Fruit fly (Drosophila melanogaster) whole organism, embryonic: Measurements from ENCODE around the gene dpr14.

Experiments used
- ATbp ChIP-seq: fragments of 200-800 bp; sonication (Bioruptor generic); optimal IDR thresholded peaks from 2 replicates; lab custom pipeline; 2017; ENCODE audit warnings: missing biosample characterization, mild to moderate bottlenecking, missing genetic modification characterization, missing genetic modification reagents
- Abd-B ChIP-seq: fragments of 200-800 bp; sonication (Bioruptor generic); optimal IDR thresholded peaks from 2 replicates; lab custom pipeline; 2018; ENCODE audit warnings: missing biosample characterization, mild to moderate bottlenecking, missing genetic modification characterization, moderate library complexity
- Adf1 ChIP-seq: fragments of 200-800 bp; sonication (Bioruptor generic); IDR thresholded peaks from 2 replicates; pipeline ENCODE4 v1.3.6; 2022; ENCODE audit warnings: missing biosample characterization, missing genetic modification characterization
- Antp ChIP-seq: fragments of 200-800 bp; sonication (Bioruptor generic); optimal IDR thresholded peaks from 3 replicates; lab custom pipeline; 2016; ENCODE audit warnings: missing biosample characterization, missing genetic modification characterization
- Bteb2 ChIP-seq: fragments of 200-800 bp; sonication (Bioruptor generic); optimal IDR thresholded peaks from 2 replicates; lab custom pipeline; 2016; ENCODE audit warnings: missing biosample characterization, missing genetic modification characterization
- CG10147 ChIP-seq: fragments of 200-800 bp; sonication (Bioruptor generic); optimal IDR thresholded peaks from 2 replicates; lab custom pipeline; 2019; ENCODE audit warnings: missing biosample characterization, mild to moderate bottlenecking, missing genetic modification characterization, moderate library complexity
- CG12104 ChIP-seq: fragments of 200-800 bp; sonication (Bioruptor generic); optimal IDR thresholded peaks from 3 replicates; lab custom pipeline; 2016; ENCODE audit warnings: missing biosample characterization, missing genetic modification characterization
- CG15073 ChIP-seq: fragments of 200-800 bp; sonication (Bioruptor generic); optimal IDR thresholded peaks from 2 replicates; lab custom pipeline; 2016; ENCODE audit warnings: missing biosample characterization, missing genetic modification characterization
- CG17829 ChIP-seq: fragments of 200-800 bp; optimal IDR thresholded peaks from 2 replicates; lab custom pipeline; 2019; ENCODE audit warnings: missing biosample characterization, mild to moderate bottlenecking, missing genetic modification characterization, moderate library complexity
- CG1792 ChIP-seq: fragments of 200-800 bp; sonication (Bioruptor generic); optimal IDR thresholded peaks from 2 replicates; lab custom pipeline; 2016; ENCODE audit warnings: missing biosample characterization, missing genetic modification characterization
- CG18262 ChIP-seq: fragments of 200-800 bp; optimal IDR thresholded peaks from 3 replicates; lab custom pipeline; 2019; ENCODE audit warnings: missing biosample characterization, mild to moderate bottlenecking, missing genetic modification characterization, moderate library complexity
- CG31365 ChIP-seq: fragments of 200-800 bp; sonication (Bioruptor generic); optimal IDR thresholded peaks from 2 replicates; lab custom pipeline; 2018; ENCODE audit warnings: missing biosample characterization, mild to moderate bottlenecking, missing genetic modification characterization
- CG31441 ChIP-seq: fragments of 200-800 bp; sonication (Bioruptor generic); IDR thresholded peaks from 2 replicates; pipeline ENCODE4 v1.3.6; 2022; ENCODE audit warnings: missing biosample characterization, missing genetic modification characterization
- CG33213 ChIP-seq: fragments of 200-800 bp; sonication (Bioruptor generic); optimal IDR thresholded peaks from 3 replicates; lab custom pipeline; 2016; ENCODE audit warnings: missing biosample characterization, missing genetic modification characterization
- CG3995 ChIP-seq: fragments of 200-800 bp; sonication (Bioruptor generic); optimal IDR thresholded peaks from 3 replicates; lab custom pipeline; 2016; ENCODE audit warnings: missing biosample characterization, missing genetic modification characterization
- CG4282 ChIP-seq: fragments of 200-800 bp; sonication (Bioruptor generic); optimal IDR thresholded peaks from 2 replicates; lab custom pipeline; 2016; ENCODE audit warnings: missing biosample characterization, missing genetic modification characterization
- CG4328 ChIP-seq: fragments of 200-800 bp; sonication (Bioruptor generic); optimal IDR thresholded peaks from 3 replicates; lab custom pipeline; 2017; ENCODE audit warnings: missing biosample characterization, missing genetic modification reagents, missing genetic modification characterization
- CG4707 ChIP-seq: fragments of 200-800 bp; sonication (Bioruptor generic); optimal IDR thresholded peaks from 2 replicates; lab custom pipeline; 2018; ENCODE audit warnings: missing biosample characterization, mild to moderate bottlenecking, missing genetic modification characterization, moderate library complexity
- CG4854 ChIP-seq: fragments of 200-800 bp; sonication (Bioruptor generic); optimal IDR thresholded peaks from 2 replicates; lab custom pipeline; 2016; ENCODE audit warnings: missing biosample characterization, missing genetic modification characterization, inconsistent platforms
- CG5245 ChIP-seq: fragments of 200-800 bp; sonication (Bioruptor generic); optimal IDR thresholded peaks from 3 replicates; lab custom pipeline; 2016; ENCODE audit warnings: missing biosample characterization, missing genetic modification characterization
- CG6254 ChIP-seq: fragments of 200-800 bp; sonication (Bioruptor generic); optimal IDR thresholded peaks from 3 replicates; lab custom pipeline; 2017; ENCODE audit warnings: mild to moderate bottlenecking, missing biosample characterization, missing genetic modification reagents, missing genetic modification characterization
- CG7271 ChIP-seq: fragments of 200-800 bp; sonication (Bioruptor generic); optimal IDR thresholded peaks from 2 replicates; lab custom pipeline; 2018; ENCODE audit warnings: missing biosample characterization, mild to moderate bottlenecking, missing genetic modification characterization, moderate library complexity
- CG7987 ChIP-seq: fragments of 200-800 bp; sonication (Bioruptor generic); optimal IDR thresholded peaks from 2 replicates; lab custom pipeline; 2018; ENCODE audit warnings: missing biosample characterization, mild to moderate bottlenecking, missing genetic modification characterization, moderate library complexity
- CG9817 ChIP-seq: fragments of 200-800 bp; sonication (Bioruptor generic); optimal IDR thresholded peaks from 2 replicates; lab custom pipeline; 2018; ENCODE audit warnings: missing biosample characterization, mild to moderate bottlenecking, missing genetic modification characterization, moderate library complexity
- CrebB ChIP-seq: fragments of 200-800 bp; sonication (Bioruptor generic); optimal IDR thresholded peaks from 3 replicates; lab custom pipeline; 2018; ENCODE audit warnings: missing biosample characterization, mild to moderate bottlenecking, missing genetic modification characterization
- D19A ChIP-seq: fragments of 200-800 bp; optimal IDR thresholded peaks from 3 replicates; lab custom pipeline; 2019; ENCODE audit warnings: missing biosample characterization, mild to moderate bottlenecking, missing genetic modification characterization, moderate library complexity
- Dref ChIP-seq: fragments of 200-800 bp; sonication (Bioruptor generic); IDR thresholded peaks from 2 replicates; pipeline ENCODE4 v1.3.6; 2022; ENCODE audit warnings: missing biosample characterization, missing genetic modification characterization
- HHEX ChIP-seq: fragments of 200-800 bp; sonication (Bioruptor generic); optimal IDR thresholded peaks from 3 replicates; lab custom pipeline; 2017; ENCODE audit warnings: missing biosample characterization, mild to moderate bottlenecking, missing genetic modification characterization, missing genetic modification reagents
- Lpt ChIP-seq: fragments of >200 bp; optimal IDR thresholded peaks from 2 replicates; lab custom pipeline; 2018; ENCODE audit warnings: missing biosample characterization, missing genetic modification characterization
- MTF-1 ChIP-seq: fragments of 200-800 bp; sonication (Bioruptor generic); optimal IDR thresholded peaks from 2 replicates; lab custom pipeline; 2018; ENCODE audit warnings: missing biosample characterization, mild to moderate bottlenecking, missing genetic modification characterization, borderline replicate concordance
- Mad ChIP-seq: fragments of 200-800 bp; sonication (Bioruptor generic); optimal IDR thresholded peaks from 2 replicates; lab custom pipeline; 2016; ENCODE audit warnings: missing biosample characterization, missing genetic modification characterization
- Oaz ChIP-seq: fragments of 200-800 bp; sonication (Bioruptor generic); IDR thresholded peaks from 2 replicates; pipeline ENCODE4 v1.3.6; 2022; ENCODE audit warnings: missing biosample characterization, missing genetic modification characterization
- Ptx1 ChIP-seq: fragments of 200-800 bp; sonication (Bioruptor generic); IDR thresholded peaks from 2 replicates; pipeline ENCODE4 v1.3.6; 2022; ENCODE audit warnings: missing biosample characterization, missing genetic modification characterization
- Trl ChIP-seq, 3 experiments: fragments of >200 bp in 2 of 3; fragments of 200-800 bp in 1 of 3; sonication (Bioruptor generic) in 1 of 3; optimal IDR thresholded peaks; 2 replicates in 1 of 3; 3 replicates in 2 of 3; lab custom pipeline; 2016 to 2017; ENCODE audit warnings: missing biosample characterization in 1 of 3, missing genetic modification characterization in 1 of 3
- al ChIP-seq: fragments of 200-800 bp; sonication (Bioruptor generic); IDR thresholded peaks from 2 replicates; pipeline ENCODE4 v1.3.6; 2022; ENCODE audit warnings: missing biosample characterization, missing genetic modification characterization
- croc ChIP-seq: fragments of 200-800 bp; sonication (Bioruptor generic); conservative IDR thresholded peaks from 3 replicates; pipeline ENCODE4 v1.3.6; 2022; ENCODE audit warnings: missing biosample characterization, missing genetic modification characterization
- dimm ChIP-seq: fragments of 200-800 bp; sonication (Bioruptor generic); IDR thresholded peaks from 2 replicates; pipeline ENCODE4 v1.3.6; 2022; ENCODE audit warnings: missing biosample characterization, missing genetic modification characterization
- esg ChIP-seq: fragments of 200-800 bp; sonication (Bioruptor generic); conservative IDR thresholded peaks from 2 replicates; pipeline ENCODE4 v1.3.6; 2022; ENCODE audit warnings: missing biosample characterization, missing genetic modification characterization
- her ChIP-seq: fragments of 200-800 bp; sonication (Bioruptor generic); optimal IDR thresholded peaks from 2 replicates; lab custom pipeline; 2016; ENCODE audit warnings: missing biosample characterization, missing genetic modification characterization
- inv ChIP-seq: fragments of 200-800 bp; sonication (Bioruptor generic); IDR thresholded peaks from 2 replicates; pipeline ENCODE4 v1.3.6; 2022; ENCODE audit warnings: missing biosample characterization, missing genetic modification characterization; ENCODE audit not compliant: partially characterized antibody
- mld ChIP-seq: fragments of 200-800 bp; sonication (Bioruptor generic); IDR thresholded peaks from 3 replicates; pipeline ENCODE4 v1.3.6; 2022; ENCODE audit warnings: missing biosample characterization, missing genetic modification characterization; ENCODE audit not compliant: partially characterized antibody
- pfk ChIP-seq: fragments of 200-800 bp; sonication (Bioruptor generic); optimal IDR thresholded peaks from 2 replicates; lab custom pipeline; 2018; ENCODE audit warnings: missing biosample characterization, mild to moderate bottlenecking, missing genetic modification characterization, moderate library complexity
- pho ChIP-seq: fragments of 200-800 bp; sonication (Bioruptor generic); optimal IDR thresholded peaks from 2 replicates; lab custom pipeline; 2016; ENCODE audit warnings: missing biosample characterization, missing genetic modification characterization
- phol ChIP-seq: fragments of 200-800 bp; sonication (Bioruptor generic); optimal IDR thresholded peaks from 3 replicates; lab custom pipeline; 2018; ENCODE audit warnings: missing biosample characterization, mild to moderate bottlenecking, missing genetic modification characterization, moderate library complexity
- schlank ChIP-seq: fragments of 200-800 bp; sonication (Bioruptor generic); optimal IDR thresholded peaks from 2 replicates; lab custom pipeline; 2018; ENCODE audit warnings: missing biosample characterization, mild to moderate bottlenecking, missing genetic modification characterization
- stwl ChIP-seq: fragments of 200-800 bp; sonication (Bioruptor generic); optimal IDR thresholded peaks from 3 replicates; lab custom pipeline; 2018; ENCODE audit warnings: missing biosample characterization, mild to moderate bottlenecking, missing genetic modification characterization, moderate library complexity
- toy ChIP-seq: fragments of 200-800 bp; sonication (Bioruptor generic); IDR thresholded peaks from 2 replicates; pipeline ENCODE4 v1.3.6; 2022; ENCODE audit warnings: missing biosample characterization, missing genetic modification characterization
- trh ChIP-seq: fragments of 200-800 bp; sonication (Bioruptor generic); optimal IDR thresholded peaks from 2 replicates; lab custom pipeline; 2016; ENCODE audit warnings: missing biosample characterization, missing genetic modification characterization
- vnd ChIP-seq: fragments of 200-800 bp; sonication (Bioruptor generic); IDR thresholded peaks from 3 replicates; pipeline ENCODE4 v1.3.6; 2022; ENCODE audit warnings: missing biosample characterization, missing genetic modification characterization; ENCODE audit not compliant: partially characterized antibody

dpr14 gene

dm6 chrX:7933210-7933915 lies 25.3 kb upstream of the dpr14 start, which contains the start of the genes Dhdds and RpS14a (continued):
- no peak for TF ChIP-seq mld (GFP tag; lab: Robert Waterston, UW)
- TF ChIP-seq Lpt (GFP tag; lab: Kevin White, UChicago): no peak
- TF ChIP-seq HHEX: peak; percentile 67
- no peak for TF ChIP-seq croc (GFP tag; lab: Robert Waterston, UW)
- peak; percentile 32 for TF ChIP-seq CG33213 (GFP tag; lab: Kevin White, UChicago)
- TF ChIP-seq toy (GFP tag; lab: Robert Waterston, UW): no peak
- no peak for TF ChIP-seq Trl (optimal IDR thresholded peaks at IDR 0.05; lab: Kevin White, UChicago)
- TF ChIP-seq Trl (GFP tag; optimal IDR thresholded peaks at IDR 0.05; lab: Kevin White, UChicago): peak; percentile 5
- TF ChIP-seq CG15073 (GFP tag; lab: Kevin White, UChicago): no peak
- peak; percentile 52 for TF ChIP-seq trh (GFP tag; lab: Kevin White, UChicago)
- TF ChIP-seq al: no peak
- TF ChIP-seq MTF-1 (GFP tag; lab: Kevin White, UChicago): peak; percentile 68
- TF ChIP-seq esg (GFP tag; lab: Robert Waterston, UW): no peak
- peak; percentile 69; the same call in 1 of the 2 replicates for TF ChIP-seq CG31441 (GFP tag; lab: Robert Waterston, UW)
- TF ChIP-seq Bteb2: peak; percentile 30
- TF ChIP-seq CG18262: peak; percentile 54
- TF ChIP-seq pfk (GFP tag; lab: Kevin White, UChicago): peak; percentile 41
- TF ChIP-seq CG10147 (GFP tag; lab: Kevin White, UChicago): peak; percentile 72
- TF ChIP-seq CG4328 (GFP tag; lab: Kevin White, UChicago): peak; percentile 74
- TF ChIP-seq CrebB: peak; percentile 52
- peak; percentile 80 for TF ChIP-seq CG7271 (tag; lab: Kevin White, UChicago)
- no peak for TF ChIP-seq dimm (GFP tag; lab: Robert Waterston, UW)
- TF ChIP-seq pho (GFP tag; lab: Kevin White, UChicago): peak; percentile 35
- TF ChIP-seq ATbp (GFP tag; lab: Kevin White, UChicago): no peak
- peak; percentile 11 for TF ChIP-seq CG31365 (tag; lab: Kevin White, UChicago)
- peak; percentile 12 for TF ChIP-seq her (GFP tag; lab: Kevin White, UChicago)
- no peak for TF ChIP-seq Adf1
- no peak for TF ChIP-seq Antp (GFP tag; lab: Kevin White, UChicago)
- peak; percentile 44 for TF ChIP-seq CG17829 (tag; lab: Kevin White, UChicago)
- TF ChIP-seq CG12104 (GFP tag; lab: Kevin White, UChicago): peak; percentile 82
- peak; percentile 64 for TF ChIP-seq CG7987
- TF ChIP-seq D19A (tag; lab: Kevin White, UChicago): no peak
- TF ChIP-seq schlank (tag; lab: Kevin White, UChicago): no peak
- TF ChIP-seq CG4707: peak; percentile 38
- TF ChIP-seq CG6254: no peak
- peak; percentile 8 for TF ChIP-seq CG3995 (GFP tag; lab: Kevin White, UChicago)
- no peak for TF ChIP-seq CG9817 (tag; lab: Kevin White, UChicago)
- TF ChIP-seq Ptx1 (GFP tag; lab: Robert Waterston, UW): no peak
- no peak for TF ChIP-seq CG5245
- TF ChIP-seq CG1792 (GFP tag; lab: Kevin White, UChicago): no peak
- no peak for TF ChIP-seq Abd-B (GFP tag; lab: Kevin White, UChicago)
- no peak for TF ChIP-seq stwl
- TF ChIP-seq phol: peak; percentile 80
- peak; percentile 5 for TF ChIP-seq Mad (GFP tag; lab: Kevin White, UChicago)
- peak; percentile 29 for TF ChIP-seq CG4854 (GFP tag; lab: Kevin White, UChicago)
- TF ChIP-seq vnd: peak; percentile 75
- TF ChIP-seq CG4282 (GFP tag; lab: Kevin White, UChicago): peak; percentile 5
- peak; percentile 73 for TF ChIP-seq Dref (GFP tag; lab: Robert Waterston, UW)
- peak; percentile 72 for TF ChIP-seq inv (GFP tag; lab: Robert Waterston, UW)
- TF ChIP-seq Oaz: no peak
